Worm (Caenorhabditis elegans): Measurements from ENCODE around the gene B0280.17.

Gene B0280.17

ce11 chrIII:7155631-7156030 is 19.7 kb upstream of the B0280.17 start:
- TF ChIP-seq unc-42 (tag; optimal IDR thresholded peaks at IDR 0.05) = peak; percentile 65
- peak; percentile 30 for TF ChIP-seq ceh-2 (tag; optimal IDR thresholded peaks at IDR 0.05)
- TF ChIP-seq fkh-10 (GFP tag; optimal IDR thresholded peaks at IDR 0.05) = peak; percentile 48
- TF ChIP-seq mec-3 (tag; optimal IDR thresholded peaks at IDR 0.05; ENCODE audit: borderline replicate concordance) = no peak
- peak; percentile 3 for TF ChIP-seq fax-1 (tag; optimal IDR thresholded peaks at IDR 0.05)
- TF ChIP-seq ceh-24 (tag; optimal IDR thresholded peaks at IDR 0.05) = no peak
- peak; percentile 34 for TF ChIP-seq pat-9 (tag; optimal IDR thresholded peaks at IDR 0.05)
- TF ChIP-seq pax-1 (tag; optimal IDR thresholded peaks at IDR 0.05) = peak; percentile 52
- TF ChIP-seq hlh-15 (tag; optimal IDR thresholded peaks at IDR 0.05) = no peak
- peak; percentile 82 for TF ChIP-seq unc-55 (GFP tag; optimal IDR thresholded peaks at IDR 0.05)
- no peak for TF ChIP-seq sox-4 (tag; optimal IDR thresholded peaks at IDR 0.05)
- peak; percentile 32 for TF ChIP-seq unc-86 (tag; optimal IDR thresholded peaks at IDR 0.05)
- TF ChIP-seq ceh-31 (tag; optimal IDR thresholded peaks at IDR 0.05) = peak; percentile 83
- TF ChIP-seq sdc-2 (tag; optimal IDR thresholded peaks at IDR 0.05) = peak; percentile 50
- TF ChIP-seq unc-3 (GFP tag; conservative IDR thresholded peaks at IDR 0.05) = no peak
- peak; percentile 45 for TF ChIP-seq unc-3 (tag; optimal IDR thresholded peaks at IDR 0.05)
- TF ChIP-seq zip-5 (tag; optimal IDR thresholded peaks at IDR 0.05) = peak; percentile 3
- no peak for TF ChIP-seq nhr-232 (tag; optimal IDR thresholded peaks at IDR 0.05)
- TF ChIP-seq C08G9.2 (tag; optimal IDR thresholded peaks at IDR 0.05) = peak; percentile 47
- TF ChIP-seq ama-1 (optimal IDR thresholded peaks at IDR 0.05) = peak; percentile 18
- peak; percentile 89 for TF ChIP-seq tbx-2 (tag; optimal IDR thresholded peaks at IDR 0.05)
- TF ChIP-seq dmd-4 (tag; optimal IDR thresholded peaks at IDR 0.05; ENCODE audit: borderline replicate concordance) = peak; percentile 35
- peak; percentile 71 for TF ChIP-seq pqm-1 (tag; optimal IDR thresholded peaks at IDR 0.05)
- no peak for TF ChIP-seq pha-4 (tag; optimal IDR thresholded peaks at IDR 0.05)
- peak; percentile 84 for TF ChIP-seq pros-1 (tag; optimal IDR thresholded peaks at IDR 0.05)
- TF ChIP-seq sox-2 (GFP tag; IDR thresholded peaks at IDR 0.05) = no peak; the same call in 1 of the 2 replicates
- TF ChIP-seq ets-4 (tag; optimal IDR thresholded peaks at IDR 0.05) = peak; percentile 68
- TF ChIP-seq pag-3 (tag; optimal IDR thresholded peaks at IDR 0.05; ENCODE audit: borderline replicate concordance) = no peak
- peak; percentile 65 for TF ChIP-seq K09A11.1 (tag; optimal IDR thresholded peaks at IDR 0.05; ENCODE audit: insufficient read depth)
- peak; percentile 90 for TF ChIP-seq ceh-18 (tag; optimal IDR thresholded peaks at IDR 0.05)
- peak; percentile 16 for TF ChIP-seq F13H6.1 (tag; optimal IDR thresholded peaks at IDR 0.05)
- peak; percentile 80 for TF ChIP-seq rnt-1 (tag; optimal IDR thresholded peaks at IDR 0.05)
- TF ChIP-seq hlh-8 (tag; optimal IDR thresholded peaks at IDR 0.05) = peak; percentile 57
- TF ChIP-seq eyg-1 (tag; optimal IDR thresholded peaks at IDR 0.05) = no peak
- peak; percentile 41 for TF ChIP-seq dve-1 (tag; optimal IDR thresholded peaks at IDR 0.05)
- peak; percentile 82 for TF ChIP-seq ceh-34 (tag; optimal IDR thresholded peaks at IDR 0.05)
- peak; percentile 98 for TF ChIP-seq hlh-30 (tag; optimal IDR thresholded peaks at IDR 0.05; ENCODE audit: insufficient read depth)
- TF ChIP-seq ceh-14 (tag; optimal IDR thresholded peaks at IDR 0.05) = peak; percentile 53
- TF ChIP-seq nfya-1 (tag; optimal IDR thresholded peaks at IDR 0.05) = peak; percentile 93
- peak; percentile 74 for TF ChIP-seq ref-2 (tag; optimal IDR thresholded peaks at IDR 0.05)

ce11 chrIII:7154526-7154925 is 18.6 kb upstream of the B0280.17 start:
- no peak for TF ChIP-seq zip-5 (tag; optimal IDR thresholded peaks at IDR 0.05)
- no peak for TF ChIP-seq lim-6 (tag; optimal IDR thresholded peaks at IDR 0.05)
- TF ChIP-seq elt-4 (tag; optimal IDR thresholded peaks at IDR 0.05) = no peak

- TF ChIP-seq pat-9 (tag; optimal IDR thresholded peaks at IDR 0.05) (no peak), madf-2 (tag; optimal IDR thresholded peaks at IDR 0.05) (no peak), unc-42 (tag; optimal IDR thresholded peaks at IDR 0.05) (peak; percentile 66), ceh-2 (tag; optimal IDR thresholded peaks at IDR 0.05) (no peak), ets-4 (tag; optimal IDR thresholded peaks at IDR 0.05) (no peak), hlh-15 (tag; optimal IDR thresholded peaks at IDR 0.05) (no peak), hlh-13 (GFP tag; optimal IDR thresholded peaks at IDR 0.05) (no peak), dve-1 (tag; optimal IDR thresholded peaks at IDR 0.05) (peak; percentile 12), ref-2 (tag; optimal IDR thresholded peaks at IDR 0.05) (no peak), ztf-16 (tag; optimal IDR thresholded peaks at IDR 0.05) (no peak), hlh-30 (tag; optimal IDR thresholded peaks at IDR 0.05; ENCODE audit: insufficient read depth) (no peak), nhr-232 (tag; optimal IDR thresholded peaks at IDR 0.05) (no peak), ceh-45 (GFP tag; IDR thresholded peaks at IDR 0.05) (no peak), fkh-6 (tag; optimal IDR thresholded peaks at IDR 0.05) (no peak), ceh-30 (tag; optimal IDR thresholded peaks at IDR 0.05) (no peak), ceh-31 (tag; optimal IDR thresholded peaks at IDR 0.05) (peak; percentile 68), lin-11 (tag; optimal IDR thresholded peaks at IDR 0.05) (no peak), elt-2 (tag; optimal IDR thresholded peaks at IDR 0.05) (no peak), ceh-6 (GFP tag; optimal IDR thresholded peaks at IDR 0.05) (no peak)
These were observed 17.9 kb upstream of the B0280.17 start, which contains the start of gene ogt-1 for ce11 chrIII:7153747-7154238. Gene ogt-1, minus strand, starts transcription at chrIII:7153797.
